Worm (Caenorhabditis elegans) whole organism, young adult: ENCODE data around the gene pph-4.2.
A peak's percentile ranks its signal among the peaks of the same experiment; 100 is the strongest.

Experiments
- B0019.2 ChIP-seq: fragments of 200-800 bp; sonication (Bioruptor generic); conservative IDR thresholded peaks from 2 replicates; pipeline ENCODE4 v1.3.6; 2022; ENCODE audit warnings: missing genetic modification reagents, missing genetic modification characterization, missing compliant biosample characterization
- B0261.1 ChIP-seq: sonication (generic microtip); optimal IDR thresholded peaks from 2 replicates; lab custom pipeline; 2016; ENCODE audit warnings: mild to moderate bottlenecking, missing genetic modification characterization, moderate library complexity, missing compliant biosample characterization
- F22D6.2 ChIP-seq: sonication (generic microtip); optimal IDR thresholded peaks from 2 replicates; lab custom pipeline; 2016; ENCODE audit warnings: mild to moderate bottlenecking, missing genetic modification characterization, missing compliant biosample characterization
- F39B2.1 ChIP-seq: fragments of 200-800 bp; sonication (Bioruptor generic); IDR thresholded peaks from 2 replicates; pipeline ENCODE4 v1.3.6; 2022; ENCODE audit warnings: missing genetic modification reagents, missing genetic modification characterization, missing compliant biosample characterization
- F49E8.2 ChIP-seq: sonication (generic microtip); optimal IDR thresholded peaks from 3 replicates; lab custom pipeline; 2017; ENCODE audit warnings: missing genetic modification characterization, mild to moderate bottlenecking, missing compliant biosample characterization, antibody characterized with exemption, moderate library complexity; ENCODE audit not compliant: insufficient read depth
- Y67H2A.10 ChIP-seq: fragments of 200-800 bp; sonication (Bioruptor generic); conservative IDR thresholded peaks from 2 replicates; pipeline ENCODE4 v1.3.6; 2022; ENCODE audit warnings: missing genetic modification reagents, missing genetic modification characterization, missing compliant biosample characterization
- Y79H2A.3 ChIP-seq: fragments of 200-800 bp; sonication (Bioruptor generic); conservative IDR thresholded peaks from 2 replicates; pipeline ENCODE4 v1.3.6; 2022; ENCODE audit warnings: missing genetic modification reagents, missing genetic modification characterization, missing compliant biosample characterization
- Y95B8A.8 ChIP-seq: fragments of 200-800 bp; sonication (Bioruptor generic); IDR thresholded peaks from 2 replicates; pipeline ENCODE4 v1.3.6; 2022; ENCODE audit warnings: missing genetic modification reagents, missing genetic modification characterization, missing compliant biosample characterization
- attf-3 ChIP-seq: fragments of 200-800 bp; sonication (Bioruptor generic); conservative IDR thresholded peaks from 2 replicates; pipeline ENCODE4 v1.3.6; 2022; ENCODE audit warnings: missing genetic modification reagents, missing genetic modification characterization, missing compliant biosample characterization
- cebp-1 ChIP-seq, 2 experiments: fragments of 200-800 bp in 1 of 2; sonication (Bioruptor generic) in 1 of 2; sonication (generic microtip) in 1 of 2; IDR thresholded peaks in 1 of 2; optimal IDR thresholded peaks in 1 of 2; 2 replicates each; pipeline versions ENCODE4 v1.3.6 to Lab custom; 2017 to 2022; ENCODE audit warnings: missing compliant biosample characterization in 2 of 2, missing genetic modification characterization in 2 of 2, mild to moderate bottlenecking in 1 of 2, missing genetic modification reagents in 1 of 2, moderate library complexity in 1 of 2
- cebp-2 ChIP-seq: fragments of 200-800 bp; sonication (Bioruptor generic); IDR thresholded peaks from 2 replicates; pipeline ENCODE4 v1.3.6; 2022; ENCODE audit warnings: missing genetic modification characterization, missing compliant biosample characterization
- ceh-100 ChIP-seq: fragments of 200-800 bp; sonication (Bioruptor generic); IDR thresholded peaks from 2 replicates; pipeline ENCODE4 v1.3.6; 2022; ENCODE audit warnings: missing genetic modification reagents, missing genetic modification characterization, missing compliant biosample characterization
- ceh-91 ChIP-seq: fragments of 200-800 bp; sonication (Bioruptor generic); IDR thresholded peaks from 2 replicates; pipeline ENCODE4 v1.3.6; 2022; ENCODE audit warnings: missing genetic modification reagents, missing genetic modification characterization, missing compliant biosample characterization
- ekl-4 ChIP-seq: fragments of 200-800 bp; sonication (Bioruptor generic); IDR thresholded peaks from 2 replicates; pipeline ENCODE4 v1.3.6; 2022; ENCODE audit warnings: missing genetic modification reagents, missing genetic modification characterization, missing compliant biosample characterization
- him-1 ChIP-seq: sonication (generic microtip); optimal IDR thresholded peaks from 2 replicates; lab custom pipeline; 2016; ENCODE audit warnings: missing genotype, missing genetic modification reagents, missing genetic modification characterization, missing compliant biosample characterization
- hlh-12 ChIP-seq: sonication (generic microtip); optimal IDR thresholded peaks from 2 replicates; lab custom pipeline; 2016; ENCODE audit warnings: missing genetic modification characterization, missing compliant biosample characterization
- lag-1 ChIP-seq: fragments of 200-800 bp; sonication (Bioruptor generic); IDR thresholded peaks from 2 replicates; pipeline ENCODE4 v1.3.6; 2022; ENCODE audit warnings: missing genetic modification reagents, missing genetic modification characterization, missing compliant biosample characterization
- lir-1 ChIP-seq: fragments of 200-800 bp; sonication (Bioruptor generic); conservative IDR thresholded peaks from 2 replicates; pipeline ENCODE4 v1.3.6; 2022; ENCODE audit warnings: missing genetic modification reagents, missing genetic modification characterization, missing compliant biosample characterization
- madf-10 ChIP-seq: sonication (generic microtip); optimal IDR thresholded peaks from 2 replicates; lab custom pipeline; 2016; ENCODE audit warnings: mild to moderate bottlenecking, missing genetic modification characterization, missing compliant biosample characterization
- nfyb-1 ChIP-seq: fragments of 200-800 bp; sonication (Bioruptor generic); IDR thresholded peaks from 2 replicates; pipeline ENCODE4 v1.3.6; 2022; ENCODE audit warnings: missing genetic modification reagents, missing genetic modification characterization, missing compliant biosample characterization
- nhr-179 ChIP-seq: sonication (generic microtip); optimal IDR thresholded peaks from 2 replicates; lab custom pipeline; 2016; ENCODE audit warnings: mild to moderate bottlenecking, missing genetic modification characterization, missing compliant biosample characterization
- nhr-80 ChIP-seq: sonication (generic microtip); optimal IDR thresholded peaks from 2 replicates; lab custom pipeline; 2016; ENCODE audit warnings: missing genetic modification characterization, missing compliant biosample characterization
- pha-4 ChIP-seq: fragments of 150-350 bp; sonication (generic microtip); optimal IDR thresholded peaks from 2 replicates; lab custom pipeline; 2014; ENCODE audit warnings: missing biosample characterization, missing genetic modification reagents, missing genetic modification characterization
- sdz-38 ChIP-seq: sonication (generic microtip); optimal IDR thresholded peaks from 2 replicates; lab custom pipeline; 2016; ENCODE audit warnings: missing genotype, missing genetic modification characterization, missing compliant biosample characterization
- snpc-1.3 ChIP-seq: sonication (generic microtip); optimal IDR thresholded peaks from 2 replicates; lab custom pipeline; 2017; ENCODE audit warnings: missing genetic modification characterization, mild to moderate bottlenecking, missing compliant biosample characterization, antibody characterized with exemption, moderate library complexity, missing genotype, missing genetic modification reagents; ENCODE audit not compliant: insufficient read depth
- snpc-4 ChIP-seq, 5 experiments: fragments of 150-350 bp in 1 of 5; sonication (generic microtip) in 4 of 5; optimal IDR thresholded peaks; 2 replicates each; lab custom pipeline; 2014 to 2018; ENCODE audit warnings: missing genetic modification characterization in 5 of 5, missing biosample characterization in 3 of 5, antibody characterized with exemption in 2 of 5, mild to moderate bottlenecking in 2 of 5, missing compliant biosample characterization in 2 of 5, missing genotype in 2 of 5, moderate library complexity in 2 of 5, missing genetic modification reagents in 1 of 5
- tbp1 ChIP-seq: fragments of 200-800 bp; sonication (Bioruptor generic); optimal IDR thresholded peaks from 2 replicates; lab custom pipeline; 2018; ENCODE audit warnings: mild to moderate bottlenecking, missing genetic modification characterization, missing compliant biosample characterization
- tlf-1 ChIP-seq: fragments of 200-800 bp; sonication (Bioruptor generic); optimal IDR thresholded peaks from 2 replicates; lab custom pipeline; 2018; ENCODE audit warnings: mild to moderate bottlenecking, missing genetic modification characterization, missing compliant biosample characterization
- zfh-2 ChIP-seq: fragments of 200-800 bp; sonication (Bioruptor generic); conservative IDR thresholded peaks from 2 replicates; pipeline ENCODE4 v1.3.6; 2022; ENCODE audit warnings: missing genetic modification reagents, missing genetic modification characterization, missing compliant biosample characterization
- ztf-18 ChIP-seq: sonication (generic microtip); optimal IDR thresholded peaks from 2 replicates; lab custom pipeline; 2016; ENCODE audit warnings: missing genotype, mild to moderate bottlenecking, missing genetic modification characterization, missing compliant biosample characterization
- ztf-22 ChIP-seq: fragments of 200-800 bp; sonication (Bioruptor generic); optimal IDR thresholded peaks from 2 replicates; lab custom pipeline; 2018; ENCODE audit warnings: mild to moderate bottlenecking, missing genetic modification characterization, moderate library complexity, missing compliant biosample characterization

The pph-4.2 gene

DNA sequence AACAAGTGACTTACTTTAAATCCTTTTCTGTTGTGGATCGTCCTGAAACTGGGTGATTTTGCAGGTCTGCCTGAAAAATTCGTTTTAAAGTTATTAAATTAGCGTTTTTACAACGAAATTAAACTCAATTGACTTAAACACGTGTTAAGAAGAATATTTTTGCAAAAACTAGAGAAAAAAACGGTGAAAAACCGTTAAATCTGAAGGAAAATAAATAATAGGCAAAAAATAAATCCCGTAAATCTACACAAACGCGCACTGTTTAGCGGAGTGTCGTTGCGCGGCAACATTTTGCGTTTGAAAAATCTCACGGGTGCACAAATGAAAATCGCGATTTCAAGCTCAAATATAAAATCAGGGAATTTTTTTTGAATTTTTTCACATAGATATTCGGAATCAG is 13.5 kb downstream of the pph-4.2 start:
- TF ChIP-seq attf-3 (GFP tag; lab: Robert Waterston, UW) = peak; percentile 74

- TF ChIP-seq attf-3 (GFP tag; lab: Robert Waterston, UW) = peak; percentile 76
Observed at ce11 chrIII:12362942-12363341, 14.1 kb downstream of the pph-4.2 start.

ce11 chrIII:12359265-12359664 is 17.8 kb downstream of the pph-4.2 start, which contains the start of gene Y75B8A.34:
Y75B8A.34 (plus strand) TSS chrIII:12359565.
- TF ChIP-seq him-1 (tag; lab: Kevin White, UChicago) (no peak), tlf-1 (GFP tag; lab: Kevin White, UChicago) (no peak), nfyb-1 (no peak), ztf-18 (tag; lab: Kevin White, UChicago) (no peak), B0019.2 (GFP tag; lab: Robert Waterston, UW) (no peak), nhr-179 (tag; lab: Kevin White, UChicago) (no peak), nhr-80 (tag; lab: Kevin White, UChicago) (no peak), B0261.1 (tag; lab: Kevin White, UChicago) (no peak), cebp-1 (GFP tag; IDR thresholded peaks at IDR 0.05; lab: Robert Waterston, UW) (no peak), cebp-1 (tag; optimal IDR thresholded peaks at IDR 0.05; lab: Kevin White, UChicago) (no peak), Y79H2A.3 (GFP tag; lab: Robert Waterston, UW) (no peak), tbp1 (no peak), cebp-2 (GFP tag; lab: Robert Waterston, UW) (no peak), ceh-91 (GFP tag; lab: Robert Waterston, UW) (no peak), sdz-38 (no peak), snpc-1.3 (tag; lab: Kevin White, UChicago) (no peak), ceh-100 (GFP tag; lab: Robert Waterston, UW) (no peak)

DNA sequence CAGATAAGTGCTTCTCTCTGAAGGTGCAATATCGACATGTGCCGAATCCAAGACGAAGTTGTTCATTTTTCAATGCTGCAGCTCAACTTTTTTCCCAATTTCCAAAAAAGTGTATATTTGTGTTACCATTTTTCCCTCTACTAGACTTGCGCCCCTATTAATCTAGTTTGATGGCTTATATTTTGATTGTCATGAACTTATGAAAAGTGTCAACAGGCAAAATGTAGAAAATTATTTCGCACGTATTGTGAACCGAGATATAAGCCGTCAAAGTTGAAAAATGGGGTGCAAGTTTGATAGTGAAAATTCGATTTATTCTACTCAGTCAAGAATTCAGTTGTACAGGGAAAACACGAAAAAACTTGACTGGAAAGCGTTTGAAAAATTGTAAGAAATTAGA is 18.6 kb downstream of the pph-4.2 start, which contains the start of gene Y75B8A.32:
Y75B8A.32 (minus strand) TSS at position 101 of the 400 bp plus-strand sequence.
- no peak for TF ChIP-seq ekl-4 (GFP tag; lab: Robert Waterston, UW)
- TF ChIP-seq F39B2.1 (GFP tag; lab: Robert Waterston, UW) = no peak
- no peak for TF ChIP-seq ztf-22 (GFP tag; lab: Kevin White, UChicago)
- TF ChIP-seq Y67H2A.10 (GFP tag; lab: Robert Waterston, UW) = no peak
- TF ChIP-seq nfyb-1 = no peak
- no peak for TF ChIP-seq F22D6.2
- no peak for TF ChIP-seq Y95B8A.8 (GFP tag; lab: Robert Waterston, UW)
- TF ChIP-seq lag-1 (GFP tag; lab: Robert Waterston, UW) = no peak
- no peak for TF ChIP-seq zfh-2 (GFP tag; lab: Robert Waterston, UW)
- TF ChIP-seq F49E8.2 (tag; lab: Kevin White, UChicago) = no peak
- TF ChIP-seq hlh-12 = no peak
- TF ChIP-seq lir-1 (GFP tag; lab: Robert Waterston, UW) = no peak

DNA sequence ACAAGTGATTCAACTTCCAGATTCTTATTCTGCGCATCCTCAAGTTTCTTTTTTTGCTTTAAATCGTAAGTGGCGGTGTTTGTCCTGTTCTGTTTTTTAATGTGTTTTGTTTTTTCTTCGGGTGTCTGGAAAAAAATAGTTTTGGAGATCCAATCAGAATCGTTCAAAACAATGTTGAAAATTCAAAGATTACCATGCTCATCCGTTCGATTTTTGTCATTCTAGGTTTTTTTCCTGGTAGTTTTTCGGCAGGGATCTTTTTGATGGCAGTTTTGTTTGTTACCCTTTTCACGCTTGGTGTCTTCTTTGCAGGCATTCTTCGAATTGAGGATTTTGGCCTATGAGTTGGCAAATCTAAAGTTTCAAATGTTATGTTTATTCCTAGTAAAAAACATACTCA is 20.5 kb downstream of the pph-4.2 start:
- TF ChIP-seq snpc-4 (GFP tag; optimal IDR thresholded peaks at IDR 0.05; lab: Kevin White, UChicago) (no peak), snpc-4 (tag; optimal IDR thresholded peaks at IDR 0.05; lab: Kevin White, UChicago) (no peak), madf-10 (tag; lab: Kevin White, UChicago) (no peak), F49E8.2 (tag; lab: Kevin White, UChicago) (no peak), pha-4 (no peak)
